Worm (Caenorhabditis elegans): Measurements from ENCODE around the gene ikke-1.

The ikke-1 gene

ce11 chrIII:9053740-9054252 is 3.3 kb upstream of the ikke-1 start, which contains the start of gene R107.5 (continued):
- peak; percentile 97 for TF ChIP-seq mxl-3 (GFP tag; optimal IDR thresholded peaks at IDR 0.05)
- peak; percentile 87 for TF ChIP-seq ctbp-1 (GFP tag; IDR thresholded peaks at IDR 0.05)
- peak; percentile 97 for TF ChIP-seq hlh-30 (tag; optimal IDR thresholded peaks at IDR 0.05; ENCODE audit: insufficient read depth)
- TF ChIP-seq aha-1 (tag): peak; percentile 99
- no peak for TF ChIP-seq attf-4 (tag; optimal IDR thresholded peaks at IDR 0.05)
- TF ChIP-seq ceh-32 (tag; optimal IDR thresholded peaks at IDR 0.05; ENCODE audit: poor library complexity): peak; percentile 3
- peak; percentile 96 for TF ChIP-seq gei-8 (GFP tag; optimal IDR thresholded peaks at IDR 0.05)
- 0 out of 2 replicates have a peak, but pooled peaks have one; percentile 66 for TF ChIP-seq Y105C5A.15 (GFP tag; IDR thresholded peaks at IDR 0.05)
- peak; percentile 74 for TF ChIP-seq nhr-77 (tag; optimal IDR thresholded peaks at IDR 0.05)
- TF ChIP-seq madf-9 (GFP tag; conservative IDR thresholded peaks at IDR 0.05): peak; percentile 93
- TF ChIP-seq daf-19 (GFP tag; conservative IDR thresholded peaks at IDR 0.05): peak; percentile 90
- 0 out of 2 replicates have a peak, but pooled peaks have one; percentile 8 for TF ChIP-seq F44E2.7 (GFP tag; IDR thresholded peaks at IDR 0.05)
- TF ChIP-seq F10B5.3 (tag; optimal IDR thresholded peaks at IDR 0.05): peak; percentile 48
- no peak for TF ChIP-seq lir-3 (tag; optimal IDR thresholded peaks at IDR 0.05)
- no peak for TF ChIP-seq ceh-82 (tag; optimal IDR thresholded peaks at IDR 0.05)
- peak; percentile 92 for TF ChIP-seq Y75B8A.6 (GFP tag; IDR thresholded peaks at IDR 0.05)
- peak; percentile 81 for TF ChIP-seq nhr-41 (GFP tag; IDR thresholded peaks at IDR 0.05)
- TF ChIP-seq aly-2 (tag; optimal IDR thresholded peaks at IDR 0.05): no peak
- TF ChIP-seq ceh-28 (tag; optimal IDR thresholded peaks at IDR 0.05): no peak
- no peak for TF ChIP-seq skn-1 (tag; optimal IDR thresholded peaks at IDR 0.05)
- peak; percentile 96 for TF ChIP-seq unc-39 (tag; optimal IDR thresholded peaks at IDR 0.05)
- TF ChIP-seq snpc-4 (tag; optimal IDR thresholded peaks at IDR 0.05): no peak
- TF ChIP-seq F26F4.8 (GFP tag; conservative IDR thresholded peaks at IDR 0.05): no peak
- TF ChIP-seq ceh-20 (GFP tag; IDR thresholded peaks at IDR 0.05): peak; percentile 99
- no peak for TF ChIP-seq ceh-62 (tag; optimal IDR thresholded peaks at IDR 0.05)
- peak; percentile 94 for TF ChIP-seq nhr-48 (tag; optimal IDR thresholded peaks at IDR 0.05)
- peak; percentile 86 to 98 for TF ChIP-seq mdl-1 (tag; optimal IDR thresholded peaks at IDR 0.05)
- peak; percentile 75 for TF ChIP-seq nhr-28 (tag; optimal IDR thresholded peaks at IDR 0.05)
- TF ChIP-seq pqm-1 (tag; optimal IDR thresholded peaks at IDR 0.05): no peak
- TF ChIP-seq ztf-11 (tag; optimal IDR thresholded peaks at IDR 0.05): no peak
- TF ChIP-seq nhr-102 (tag; optimal IDR thresholded peaks at IDR 0.05): peak; percentile 94
- TF ChIP-seq duxl-1 (tag; optimal IDR thresholded peaks at IDR 0.05; ENCODE audit: poor library complexity): peak; percentile 57
- peak; percentile 93 for TF ChIP-seq spr-1 (tag; optimal IDR thresholded peaks at IDR 0.05)
- TF ChIP-seq unc-62 (GFP tag; optimal IDR thresholded peaks at IDR 0.05 in 1 of 2): peak in 1 of 2 experiments; percentile 84
- peak; percentile 12 for TF ChIP-seq unc-62 (tag; optimal IDR thresholded peaks at IDR 0.05)
- peak; percentile 84 for TF ChIP-seq jun-1 (tag; optimal IDR thresholded peaks at IDR 0.05)
- TF ChIP-seq Y48G9A.11 (GFP tag; IDR thresholded peaks at IDR 0.05): peak; percentile 82
- no peak for TF ChIP-seq daf-12 (tag; optimal IDR thresholded peaks at IDR 0.05)
- peak; percentile 67; the same call in 1 of the 2 replicates for TF ChIP-seq lim-7 (GFP tag; IDR thresholded peaks at IDR 0.05)
- peak; percentile 91 for TF ChIP-seq arid-1 (GFP tag; conservative IDR thresholded peaks at IDR 0.05)
- TF ChIP-seq lsy-2 (tag; optimal IDR thresholded peaks at IDR 0.05): peak; percentile 88 to 92
- no peak for TF ChIP-seq fos-1 (tag; optimal IDR thresholded peaks at IDR 0.05)
- TF ChIP-seq pha-4 (GFP tag; IDR thresholded peaks at IDR 0.05): peak; percentile 97
- TF ChIP-seq pha-4 (tag; optimal IDR thresholded peaks at IDR 0.05): peak; percentile 26
- TF ChIP-seq zag-1 (tag; optimal IDR thresholded peaks at IDR 0.05): no peak
- peak; percentile 93 for TF ChIP-seq hmg-1.1 (GFP tag; IDR thresholded peaks at IDR 0.05)
- TF ChIP-seq lin-39 (tag; optimal IDR thresholded peaks at IDR 0.05): no peak
- 0 out of 2 replicates have a peak, but pooled peaks have one; percentile 24 for TF ChIP-seq dmd-8 (GFP tag; IDR thresholded peaks at IDR 0.05)
- peak; percentile 95 for TF ChIP-seq rbr-2 (tag; optimal IDR thresholded peaks at IDR 0.05)
- no peak for TF ChIP-seq ZK546.5 (tag; optimal IDR thresholded peaks at IDR 0.05)
- peak; percentile 92 for TF ChIP-seq lin-1 (GFP tag; IDR thresholded peaks at IDR 0.05)
- TF ChIP-seq F37D6.2 (tag; optimal IDR thresholded peaks at IDR 0.05): peak; percentile 82

Measured in whole organism, L4 larva.